Fruit fly (Drosophila melanogaster) whole organism, pupa: ENCODE measurements around the gene AMPKalpha.

Experiments
- CG8159 ChIP-seq: fragments of 200-800 bp; sonication (Bioruptor generic); optimal IDR thresholded peaks from 3 replicates; lab custom pipeline; 2018; ENCODE audit warnings: missing biosample characterization, mild to moderate bottlenecking, missing genetic modification characterization, moderate library complexity
- Pif1B ChIP-seq: fragments of 200-800 bp; sonication (Bioruptor generic); optimal IDR thresholded peaks from 3 replicates; lab custom pipeline; 2016; ENCODE audit warnings: missing biosample characterization, missing genetic modification characterization

DNA sequence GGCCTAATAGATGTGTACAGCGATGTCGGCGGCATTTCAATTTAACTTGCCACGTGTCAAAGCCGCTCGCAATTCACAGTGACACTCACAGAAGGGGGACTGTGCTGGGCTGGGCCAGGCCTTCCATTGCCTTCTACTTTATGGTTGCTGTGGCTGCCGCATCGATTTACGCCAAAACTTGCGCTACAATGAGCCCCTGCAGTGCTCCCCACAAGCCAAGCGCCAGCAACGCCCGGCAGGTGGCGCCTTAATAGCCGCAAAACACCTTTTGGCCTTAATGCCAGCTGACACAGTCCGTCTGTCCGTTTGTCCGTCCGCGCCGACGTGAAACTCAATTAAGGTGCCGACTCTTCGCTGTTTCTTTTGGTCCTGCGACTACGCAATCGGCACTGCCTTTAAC lies 29.7 kb downstream of the AMPKalpha start:
- no peak for TF ChIP-seq Pif1B (GFP tag; lab: Kevin White, UChicago)
- TF ChIP-seq CG8159 (tag; lab: Kevin White, UChicago), result no peak
